4 worm cellular contexts compared by ENCODE assay signal in genomic region chrII:8569038-8569977, ce11.
A peak's percentile ranks its signal among the peaks of the same experiment; 100 is the strongest.
TF ChIP-seq lines count a peak whose summit lies in the region.

TSS of gene col-38 (minus strand) at chrII:8569088.
TSS of gene rpl-5 (plus strand) at chrII:8569927.

TF ChIP-seq in whole organism, L2 larva, 48 proteins besides CTCF, POLR2A, EP300 and RAD21 (continues in another document):
- TF ChIP-seq unc-62 (GFP tag; optimal IDR thresholded peaks at IDR 0.05; lab: Kevin White, UChicago) (no peak), ZK546.5 (tag; optimal IDR thresholded peaks at IDR 0.05; lab: Kevin White, UChicago) (peak; percentile 96), unc-55 (GFP tag; optimal IDR thresholded peaks at IDR 0.05; lab: Kevin White, UChicago) (peak; percentile 97), elt-1 (tag; optimal IDR thresholded peaks at IDR 0.05; lab: Kevin White, UChicago) (no peak), ztf-4 (tag; optimal IDR thresholded peaks at IDR 0.05; lab: Kevin White, UChicago) (peak; percentile 71), fos-1 (tag; optimal IDR thresholded peaks at IDR 0.05; lab: Kevin White, UChicago) (peak; percentile 81), snpc-4 (tag; optimal IDR thresholded peaks at IDR 0.05; lab: Kevin White, UChicago) (peak; percentile 80), ztf-11 (tag; optimal IDR thresholded peaks at IDR 0.05; lab: Kevin White, UChicago) (no peak), nhr-237 (tag; optimal IDR thresholded peaks at IDR 0.05; lab: Kevin White, UChicago) (peak; percentile 38), R02D3.7 (tag; optimal IDR thresholded peaks at IDR 0.05; lab: Kevin White, UChicago) (peak; percentile 5), nhr-129 (tag; optimal IDR thresholded peaks at IDR 0.05; lab: Kevin White, UChicago) (peak; percentile 92), crh-2 (tag; optimal IDR thresholded peaks at IDR 0.05; lab: Kevin White, UChicago) (peak; percentile 96), nhr-6 (tag; optimal IDR thresholded peaks at IDR 0.05; lab: Kevin White, UChicago) (peak; percentile 71), dmd-4 (tag; optimal IDR thresholded peaks at IDR 0.05; lab: Kevin White, UChicago) (no peak), alr-1 (tag; optimal IDR thresholded peaks at IDR 0.05; lab: Kevin White, UChicago) (no peak), lin-13 (GFP tag; optimal IDR thresholded peaks at IDR 0.05; lab: Kevin White, UChicago) (peak; percentile 88), ceh-82 (tag; optimal IDR thresholded peaks at IDR 0.05; lab: Kevin White, UChicago) (no peak), nhr-11 (tag; optimal IDR thresholded peaks at IDR 0.05; lab: Kevin White, UChicago) (no peak), Y55F3AM.14 (GFP tag; optimal IDR thresholded peaks at IDR 0.05; lab: Kevin White, UChicago) (peak; percentile 15), mbf-1 (tag; optimal IDR thresholded peaks at IDR 0.05; lab: Kevin White, UChicago) (no peak), elt-3 (tag; optimal IDR thresholded peaks at IDR 0.05; lab: Kevin White, UChicago) (no peak), nhr-21 (tag; optimal IDR thresholded peaks at IDR 0.05; lab: Kevin White, UChicago) (peak; percentile 81), skn-1 (tag; optimal IDR thresholded peaks at IDR 0.05; lab: Kevin White, UChicago) (no peak), nhr-23 (tag; optimal IDR thresholded peaks at IDR 0.05; lab: Kevin White, UChicago) (no peak)

TF ChIP-seq in whole organism, L4 larva, 104 proteins besides CTCF, POLR2A, EP300 and RAD21 (continues in another document):
- TF ChIP-seq skn-1 (tag; optimal IDR thresholded peaks at IDR 0.05; lab: Kevin White, UChicago): no peak
- no peak for TF ChIP-seq ceh-82 (tag; optimal IDR thresholded peaks at IDR 0.05; lab: Kevin White, UChicago)
- TF ChIP-seq F44E2.7 (GFP tag; IDR thresholded peaks at IDR 0.05; lab: Robert Waterston, UW): no peak
- peak; percentile 66 for TF ChIP-seq nhr-102 (tag; optimal IDR thresholded peaks at IDR 0.05; lab: Kevin White, UChicago)
- peak; percentile 97 for TF ChIP-seq aha-1 (tag; lab: Kevin White, UChicago)
- TF ChIP-seq cey-2 (tag; optimal IDR thresholded peaks at IDR 0.05; lab: Kevin White, UChicago; ENCODE audit: borderline replicate concordance, insufficient read depth): no peak
- no peak for TF ChIP-seq mxl-2 (GFP tag; conservative IDR thresholded peaks at IDR 0.05; lab: Robert Waterston, UW)
- no peak for TF ChIP-seq Y5F2A.4 (GFP tag; optimal IDR thresholded peaks at IDR 0.05; lab: Kevin White, UChicago)
- no peak for TF ChIP-seq lin-1 (GFP tag; IDR thresholded peaks at IDR 0.05; lab: Robert Waterston, UW)
- peak; percentile 47 for TF ChIP-seq spr-1 (tag; optimal IDR thresholded peaks at IDR 0.05; lab: Kevin White, UChicago)
- no peak for TF ChIP-seq lim-7 (GFP tag; IDR thresholded peaks at IDR 0.05; lab: Robert Waterston, UW)
- TF ChIP-seq pha-4 (GFP tag; IDR thresholded peaks at IDR 0.05; lab: Robert Waterston, UW): no peak
- TF ChIP-seq pha-4 (tag; optimal IDR thresholded peaks at IDR 0.05; lab: Kevin White, UChicago): peak; percentile 84
- TF ChIP-seq ceh-62 (tag; optimal IDR thresholded peaks at IDR 0.05; lab: Kevin White, UChicago): no peak
- no peak for TF ChIP-seq ztf-11 (tag; optimal IDR thresholded peaks at IDR 0.05; lab: Kevin White, UChicago)
- peak; percentile 91 for TF ChIP-seq lin-38 (GFP tag; IDR thresholded peaks at IDR 0.05; lab: Robert Waterston, UW)
- TF ChIP-seq zag-1 (tag; optimal IDR thresholded peaks at IDR 0.05; lab: Kevin White, UChicago): no peak
- TF ChIP-seq nhr-28 (tag; optimal IDR thresholded peaks at IDR 0.05; lab: Kevin White, UChicago): peak; percentile 85
- no peak for TF ChIP-seq lin-39 (tag; optimal IDR thresholded peaks at IDR 0.05; lab: Kevin White, UChicago)
- TF ChIP-seq nhr-42 (GFP tag; IDR thresholded peaks at IDR 0.05; lab: Robert Waterston, UW): peak; percentile 23; the same call in 1 of the 2 replicates
- peak; percentile 60 for TF ChIP-seq dmd-6 (GFP tag; IDR thresholded peaks at IDR 0.05; lab: Robert Waterston, UW)
- TF ChIP-seq nhr-76 (tag; optimal IDR thresholded peaks at IDR 0.05; lab: Kevin White, UChicago): no peak
- TF ChIP-seq zip-2 (tag; optimal IDR thresholded peaks at IDR 0.05; lab: Kevin White, UChicago): peak; percentile 7
- 0 out of 2 replicates have a peak, but pooled peaks have one; percentile 62 for TF ChIP-seq php-3 (GFP tag; IDR thresholded peaks at IDR 0.05; lab: Robert Waterston, UW)

TF ChIP-seq in whole organism, late embryonic, 69 proteins besides CTCF, POLR2A, EP300 and RAD21 (continues in another document):
- TF ChIP-seq pqm-1 (tag; optimal IDR thresholded peaks at IDR 0.05; lab: Kevin White, UChicago) (no peak), nhr-232 (tag; optimal IDR thresholded peaks at IDR 0.05; lab: Kevin White, UChicago) (no peak), ahr-1 (tag; optimal IDR thresholded peaks at IDR 0.05; lab: Kevin White, UChicago) (no peak), ama-1 (optimal IDR thresholded peaks at IDR 0.05; lab: Kevin White, UChicago) (no peak), hlh-13 (GFP tag; optimal IDR thresholded peaks at IDR 0.05; lab: Kevin White, UChicago) (no peak), T23F11.4 (GFP tag; optimal IDR thresholded peaks at IDR 0.05; lab: Kevin White, UChicago) (no peak), ets-4 (tag; optimal IDR thresholded peaks at IDR 0.05; lab: Kevin White, UChicago) (peak; percentile 46), fkh-6 (tag; optimal IDR thresholded peaks at IDR 0.05; lab: Kevin White, UChicago) (no peak), pros-1 (tag; optimal IDR thresholded peaks at IDR 0.05; lab: Kevin White, UChicago) (peak; percentile 10), npax-4 (tag; optimal IDR thresholded peaks at IDR 0.05; lab: Kevin White, UChicago) (no peak), K09A11.1 (tag; optimal IDR thresholded peaks at IDR 0.05; lab: Kevin White, UChicago; ENCODE audit: insufficient read depth) (no peak), ceh-31 (tag; optimal IDR thresholded peaks at IDR 0.05; lab: Kevin White, UChicago) (peak; percentile 74), eyg-1 (tag; optimal IDR thresholded peaks at IDR 0.05; lab: Kevin White, UChicago) (no peak), ceh-45 (GFP tag; IDR thresholded peaks at IDR 0.05; lab: Robert Waterston, UW) (no peak), Y22D7AL.16 (tag; optimal IDR thresholded peaks at IDR 0.05; lab: Kevin White, UChicago) (peak; percentile 26), dve-1 (tag; optimal IDR thresholded peaks at IDR 0.05; lab: Kevin White, UChicago) (peak; percentile 68), fkh-10 (GFP tag; optimal IDR thresholded peaks at IDR 0.05; lab: Kevin White, UChicago) (no peak), tbx-2 (tag; optimal IDR thresholded peaks at IDR 0.05; lab: Kevin White, UChicago) (peak; percentile 65), ceh-18 (tag; optimal IDR thresholded peaks at IDR 0.05; lab: Kevin White, UChicago) (peak; percentile 77), pax-1 (tag; optimal IDR thresholded peaks at IDR 0.05; lab: Kevin White, UChicago) (peak; percentile 80), pha-2 (tag; optimal IDR thresholded peaks at IDR 0.05; lab: Kevin White, UChicago) (no peak), lim-6 (tag; optimal IDR thresholded peaks at IDR 0.05; lab: Kevin White, UChicago) (no peak), che-1 (tag; optimal IDR thresholded peaks at IDR 0.05; lab: Kevin White, UChicago) (peak; percentile 27), C08G9.2 (tag; optimal IDR thresholded peaks at IDR 0.05; lab: Kevin White, UChicago) (peak; percentile 48), elt-4 (tag; optimal IDR thresholded peaks at IDR 0.05; lab: Kevin White, UChicago) (no peak), tbx-7 (tag; optimal IDR thresholded peaks at IDR 0.05; lab: Kevin White, UChicago) (no peak), ttx-3 (tag; optimal IDR thresholded peaks at IDR 0.05; lab: Kevin White, UChicago) (peak; percentile 29)

TF ChIP-seq in whole organism, mixed stage, embryonic, 35 proteins besides CTCF, POLR2A, EP300 and RAD21:
- TF ChIP-seq ceh-39 (tag; optimal IDR thresholded peaks at IDR 0.05; lab: Kevin White, UChicago) (peak; percentile 82), ces-1 (GFP tag; optimal IDR thresholded peaks at IDR 0.05; lab: Kevin White, UChicago) (peak; percentile 79), mls-2 (tag; optimal IDR thresholded peaks at IDR 0.05; lab: Kevin White, UChicago) (peak; percentile 54), tbx-8 (GFP tag; optimal IDR thresholded peaks at IDR 0.05; lab: Kevin White, UChicago) (no peak), nhr-28 (tag; optimal IDR thresholded peaks at IDR 0.05; lab: Kevin White, UChicago) (no peak), hlh-1 (tag; optimal IDR thresholded peaks at IDR 0.05; lab: Kevin White, UChicago) (peak; percentile 40), blmp-1 (tag; optimal IDR thresholded peaks at IDR 0.05; lab: Kevin White, UChicago) (no peak), lsy-2 (tag; optimal IDR thresholded peaks at IDR 0.05; lab: Kevin White, UChicago) (peak; percentile 96), sem-2 (GFP tag; optimal IDR thresholded peaks at IDR 0.05; lab: Kevin White, UChicago) (no peak), mep-1 (tag; optimal IDR thresholded peaks at IDR 0.05; lab: Kevin White, UChicago) (peak; percentile 93), ceh-83 (GFP tag; optimal IDR thresholded peaks at IDR 0.05; lab: Kevin White, UChicago) (no peak), drap-1 (GFP tag; optimal IDR thresholded peaks at IDR 0.05; lab: Kevin White, UChicago) (no peak), lin-13 (tag; optimal IDR thresholded peaks at IDR 0.05; lab: Kevin White, UChicago) (peak; percentile 87), sptf-1 (tag; optimal IDR thresholded peaks at IDR 0.05; lab: Kevin White, UChicago) (peak; percentile 81), cnd-1 (tag; optimal IDR thresholded peaks at IDR 0.05; lab: Kevin White, UChicago) (peak; percentile 39), nhr-237 (tag; optimal IDR thresholded peaks at IDR 0.05; lab: Kevin White, UChicago) (peak; percentile 91), unc-62 (GFP tag; optimal IDR thresholded peaks at IDR 0.05; lab: Kevin White, UChicago) (peak; percentile 32), unc-120 (tag; optimal IDR thresholded peaks at IDR 0.05; lab: Kevin White, UChicago; ENCODE audit: poor library complexity, severe bottlenecking) (peak; percentile 13), pha-4 (tag; optimal IDR thresholded peaks at IDR 0.05; lab: Kevin White, UChicago) (peak; percentile 90), unc-39 (tag; optimal IDR thresholded peaks at IDR 0.05; lab: Kevin White, UChicago) (no peak), nhr-2 (tag; optimal IDR thresholded peaks at IDR 0.05; lab: Kevin White, UChicago) (peak; percentile 54)
